Worm (Caenorhabditis elegans): ENCODE measurements around the gene C46A5.4.

DNA sequence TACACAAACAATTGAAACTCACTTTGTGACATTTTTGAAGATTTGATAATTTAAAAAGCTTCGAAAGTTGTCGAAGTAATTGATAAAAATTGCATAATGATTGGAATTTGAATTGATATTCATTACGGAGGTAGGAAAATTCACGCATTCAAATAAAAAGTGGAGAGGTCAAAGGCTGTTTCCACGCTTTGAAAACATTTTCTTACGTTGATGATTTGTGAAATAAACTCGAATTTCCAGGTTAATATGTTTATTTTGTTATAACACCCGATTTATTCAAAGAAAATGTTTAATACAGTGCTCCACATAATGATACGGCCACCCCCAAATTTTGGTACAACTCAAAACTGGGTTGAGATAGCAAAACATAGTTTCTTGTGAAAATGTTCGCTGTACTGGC, 46.1 kb upstream of the C46A5.4 start, which contains the start of gene C33H5.16:
- TF ChIP-seq fkh-10 (GFP tag; optimal IDR thresholded peaks at IDR 0.05): no peak
- no peak for TF ChIP-seq lin-13 (GFP tag; optimal IDR thresholded peaks at IDR 0.05)
- TF ChIP-seq elt-2 (tag; optimal IDR thresholded peaks at IDR 0.05): no peak
- TF ChIP-seq ama-1 (optimal IDR thresholded peaks at IDR 0.05): no peak
- no peak for TF ChIP-seq egl-27 (tag; optimal IDR thresholded peaks at IDR 0.05)
- TF ChIP-seq nhr-77 (tag; optimal IDR thresholded peaks at IDR 0.05): no peak
- no peak for TF ChIP-seq aly-2 (tag; optimal IDR thresholded peaks at IDR 0.05)
- no peak for TF ChIP-seq nhr-20 (tag; optimal IDR thresholded peaks at IDR 0.05)
- no peak for TF ChIP-seq fkh-8 (tag; optimal IDR thresholded peaks at IDR 0.05)
- no peak for TF ChIP-seq elt-3 (tag; optimal IDR thresholded peaks at IDR 0.05)
